Worm (Caenorhabditis elegans) whole organism, L1 larva: ENCODE measurements around the gene msp-51.
"Not testable (repeated sequence)": the region's sequence is repeated elsewhere in the genome, so short reads cannot be mapped to it uniquely, and the experiment has no call there.

Experiments used
- C04F5.9 ChIP-seq: sonication (generic microtip); optimal IDR thresholded peaks from 2 replicates; lab custom pipeline; 2016; ENCODE audit warnings: missing genetic modification characterization, missing compliant biosample characterization
- F16B12.6 ChIP-seq: fragments of 150-350 bp; optimal IDR thresholded peaks from 2 replicates; lab custom pipeline; 2014; ENCODE audit warnings: missing biosample characterization, missing genetic modification characterization
- alr-1 ChIP-seq: fragments of 200-800 bp; sonication (Bioruptor generic); optimal IDR thresholded peaks from 2 replicates; lab custom pipeline; 2018; ENCODE audit warnings: borderline replicate concordance, mild to moderate bottlenecking, missing genetic modification characterization, missing compliant biosample characterization
- aly-2 ChIP-seq: fragments of 150-350 bp; optimal IDR thresholded peaks from 2 replicates; lab custom pipeline; 2014; ENCODE audit warnings: missing biosample characterization, missing genetic modification characterization
- blmp-1 ChIP-seq: fragments of 150-350 bp; optimal IDR thresholded peaks from 2 replicates; lab custom pipeline; 2014; ENCODE audit warnings: missing biosample characterization, missing genetic modification characterization
- ceh-63 ChIP-seq: fragments of 200-800 bp; sonication (Bioruptor generic); optimal IDR thresholded peaks from 2 replicates; lab custom pipeline; 2018; ENCODE audit warnings: mild to moderate bottlenecking, missing genetic modification characterization, missing compliant biosample characterization
- ceh-82 ChIP-seq, 3 experiments: fragments of 150-350 bp in 1 of 3; sonication (generic microtip) in 2 of 3; optimal IDR thresholded peaks; 2 replicates each; lab custom pipeline; 2014 to 2017; ENCODE audit warnings: missing biosample characterization in 3 of 3, missing genetic modification characterization in 3 of 3
- elt-3 ChIP-seq, 6 experiments: fragments of 150-350 bp in 1 of 6; sonication (generic microtip); optimal IDR thresholded peaks; 2 replicates each; lab custom pipeline; 2017 to 2018; ENCODE audit warnings: missing biosample characterization in 6 of 6, missing genetic modification characterization in 6 of 6, inconsistent platforms in 1 of 6
- fkh-10 ChIP-seq: sonication (generic microtip); optimal IDR thresholded peaks from 2 replicates; lab custom pipeline; 2017; ENCODE audit warnings: missing biosample characterization, missing genetic modification reagents, missing genetic modification characterization
- fos-1 ChIP-seq: fragments of 150-350 bp; optimal IDR thresholded peaks from 2 replicates; lab custom pipeline; 2014; ENCODE audit warnings: missing biosample characterization, missing genetic modification characterization
- grh-1 ChIP-seq: fragments of 200-800 bp; sonication (Bioruptor generic); IDR thresholded peaks from 2 replicates; pipeline ENCODE4 v1.3.6; 2022; ENCODE audit warnings: missing genetic modification reagents, missing genetic modification characterization, missing compliant biosample characterization
- irx-1 ChIP-seq: sonication (generic microtip); optimal IDR thresholded peaks from 2 replicates; lab custom pipeline; 2016; ENCODE audit warnings: missing genetic modification characterization, missing compliant biosample characterization
- isw-1 ChIP-seq: fragments of 200-800 bp; sonication (Bioruptor generic); IDR thresholded peaks from 2 replicates; pipeline ENCODE4 v1.3.6; 2022; ENCODE audit warnings: missing genetic modification characterization, missing compliant biosample characterization
- lin-13 ChIP-seq: fragments of 150-350 bp; optimal IDR thresholded peaks from 2 replicates; lab custom pipeline; 2014; ENCODE audit warnings: missing biosample characterization, missing genetic modification reagents, missing genetic modification characterization
- lin-15B ChIP-seq: fragments of 150-350 bp; sonication (generic microtip); optimal IDR thresholded peaks from 3 replicates; lab custom pipeline; 2014; ENCODE audit warnings: missing biosample characterization, missing genetic modification characterization
- lin-39 ChIP-seq: fragments of 150-350 bp; optimal IDR thresholded peaks from 2 replicates; lab custom pipeline; 2014; ENCODE audit warnings: missing biosample characterization, missing genetic modification reagents, missing genetic modification characterization
- lsy-2 ChIP-seq, 2 experiments: fragments of 150-350 bp; optimal IDR thresholded peaks; 2 replicates each; lab custom pipeline; 2014; ENCODE audit warnings: missing biosample characterization in 2 of 2, missing genetic modification characterization in 2 of 2
- mdl-1 ChIP-seq, 2 experiments: fragments of 150-350 bp; optimal IDR thresholded peaks; 2 replicates each; lab custom pipeline; 2014 to 2017; ENCODE audit warnings: missing biosample characterization in 2 of 2, missing genetic modification characterization in 2 of 2, inconsistent platforms in 1 of 2
- mep-1 ChIP-seq: fragments of 150-350 bp; optimal IDR thresholded peaks from 2 replicates; lab custom pipeline; 2014; ENCODE audit warnings: missing biosample characterization, missing genetic modification characterization
- nhr-11 ChIP-seq: fragments of 150-350 bp; optimal IDR thresholded peaks from 2 replicates; lab custom pipeline; 2014; ENCODE audit warnings: missing biosample characterization, missing genetic modification characterization
- nhr-20 ChIP-seq: sonication (generic microtip); optimal IDR thresholded peaks from 2 replicates; lab custom pipeline; 2016; ENCODE audit warnings: mild to moderate bottlenecking, missing genetic modification characterization, missing compliant biosample characterization
- nhr-71 ChIP-seq: sonication (generic microtip); optimal IDR thresholded peaks from 2 replicates; lab custom pipeline; 2016; ENCODE audit warnings: mild to moderate bottlenecking, missing genetic modification characterization, moderate library complexity, missing compliant biosample characterization
- nhr-84 ChIP-seq: sonication (generic microtip); optimal IDR thresholded peaks from 2 replicates; lab custom pipeline; 2017; ENCODE audit warnings: missing biosample characterization, missing genetic modification characterization
- pag-3 ChIP-seq: sonication (generic microtip); optimal IDR thresholded peaks from 2 replicates; lab custom pipeline; 2017; ENCODE audit warnings: missing genetic modification characterization, mild to moderate bottlenecking, missing compliant biosample characterization, antibody characterized with exemption, borderline replicate concordance; ENCODE audit not compliant: insufficient read depth
- pax-3 ChIP-seq: fragments of 200-800 bp; sonication (Bioruptor generic); optimal IDR thresholded peaks from 2 replicates; lab custom pipeline; 2018; ENCODE audit warnings: mild to moderate bottlenecking, missing genetic modification characterization, moderate library complexity, missing compliant biosample characterization
- pqm-1 ChIP-seq: sonication (generic microtip); optimal IDR thresholded peaks from 3 replicates; lab custom pipeline; 2017; ENCODE audit warnings: missing biosample characterization, missing genetic modification characterization
- skn-1 ChIP-seq: fragments of 150-350 bp; optimal IDR thresholded peaks from 2 replicates; lab custom pipeline; 2014; ENCODE audit warnings: missing biosample characterization, missing genetic modification characterization
- unc-130 ChIP-seq: fragments of 150-350 bp; optimal IDR thresholded peaks from 2 replicates; lab custom pipeline; 2017; ENCODE audit warnings: missing biosample characterization, missing genetic modification characterization, inconsistent platforms
- vab-15 ChIP-seq: sonication (generic microtip); optimal IDR thresholded peaks from 2 replicates; lab custom pipeline; 2017; ENCODE audit warnings: missing genotype, mild to moderate bottlenecking, missing genetic modification characterization, missing compliant biosample characterization
- zip-4 ChIP-seq: fragments of 200-800 bp; sonication (Bioruptor generic); optimal IDR thresholded peaks from 2 replicates; lab custom pipeline; 2018; ENCODE audit warnings: mild to moderate bottlenecking, missing genetic modification characterization, moderate library complexity, missing compliant biosample characterization
- ztf-4 ChIP-seq: fragments of 150-350 bp; optimal IDR thresholded peaks from 2 replicates; lab custom pipeline; 2014; ENCODE audit warnings: missing biosample characterization, missing genetic modification characterization

msp-51 gene

DNA sequence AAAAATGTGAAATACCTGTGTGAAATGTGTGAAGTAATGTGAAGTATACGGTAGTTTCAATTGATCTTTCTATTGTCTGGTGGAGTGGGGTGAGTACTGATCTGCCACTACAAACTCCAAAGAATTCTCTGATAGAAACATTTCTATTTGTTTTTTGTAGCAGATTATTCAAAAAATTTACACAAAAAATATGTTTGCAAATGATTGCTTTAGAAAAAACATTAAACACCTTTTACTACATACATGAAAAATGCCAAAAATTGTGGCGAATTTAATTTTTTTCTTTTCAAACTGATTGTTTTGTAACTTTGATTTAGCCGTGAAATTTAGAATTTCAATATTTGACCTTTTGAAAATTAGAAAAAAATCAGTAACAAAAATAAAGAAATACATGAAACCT lies 14.6 kb upstream of the msp-51 start, which contains the start of gene ZK354.3:
TSS of gene ZK354.3 (plus strand) at position 301 of the 400 bp plus-strand sequence.
- no peak for TF ChIP-seq grh-1
- TF ChIP-seq mep-1 (tag; lab: Kevin White, UChicago) = no peak
- TF ChIP-seq alr-1 = no peak
- no peak for TF ChIP-seq pax-3 (tag; lab: Kevin White, UChicago)
- no peak for TF ChIP-seq nhr-84 (tag; lab: Kevin White, UChicago)
- TF ChIP-seq aly-2 (tag; lab: Kevin White, UChicago) = no peak
- TF ChIP-seq irx-1 (tag; lab: Kevin White, UChicago) = no peak
- TF ChIP-seq skn-1 = no peak
- no peak for TF ChIP-seq lin-13 (GFP tag; lab: Kevin White, UChicago)
- no peak for TF ChIP-seq fkh-10
- no peak for TF ChIP-seq ceh-82 (tag; optimal IDR thresholded peaks at IDR 0.05; lab: Kevin White, UChicago)
- no peak for TF ChIP-seq ztf-4 (tag; lab: Kevin White, UChicago)
- no peak for TF ChIP-seq fos-1 (tag; lab: Kevin White, UChicago)
- no peak for TF ChIP-seq nhr-20 (tag; lab: Kevin White, UChicago)
- no peak for TF ChIP-seq elt-3 (tag; optimal IDR thresholded peaks at IDR 0.05; lab: Kevin White, UChicago)
- TF ChIP-seq lin-15B (tag; lab: Kevin White, UChicago) = no peak
- TF ChIP-seq unc-130 (tag; lab: Kevin White, UChicago) = no peak

- TF ChIP-seq blmp-1 (tag; lab: Kevin White, UChicago); ztf-4 (tag; lab: Kevin White, UChicago); ceh-63 (GFP tag; lab: Kevin White, UChicago): not testable (repeated sequence)
These were observed 13.0 kb upstream of the msp-51 start, which contains the start of the genes ZK354.9 and msp-58 for ce11 chrIV:5308046-5308643. TSS of gene ZK354.9 (minus strand) at chrIV:5308146. TSS of gene msp-58 (plus strand) at chrIV:5308593.

- TF ChIP-seq mdl-1 (tag; optimal IDR thresholded peaks at IDR 0.05; lab: Kevin White, UChicago) (no peak), isw-1 (GFP tag; lab: Robert Waterston, UW) (no peak), vab-15 (no peak), aly-2 (tag; lab: Kevin White, UChicago) (no peak), ceh-63 (GFP tag; lab: Kevin White, UChicago) (no peak), nhr-11 (tag; lab: Kevin White, UChicago) (no peak), nhr-84 (tag; lab: Kevin White, UChicago) (no peak), lin-15B (tag; lab: Kevin White, UChicago) (no peak), lin-39 (tag; lab: Kevin White, UChicago) (no peak)
These were observed 10.9 kb upstream of the msp-51 start, which contains the start of gene ZK354.8 for ce11 chrIV:5306040-5306439. TSS of gene ZK354.8 (minus strand) at chrIV:5306140.

ce11 chrIV:5303030-5303429 lies 7.9 kb upstream of the msp-51 start, which contains the start of gene ZK354.7:
TSS of gene ZK354.7 (minus strand) at chrIV:5303130.
- TF ChIP-seq mdl-1 (tag; optimal IDR thresholded peaks at IDR 0.05; lab: Kevin White, UChicago) (no peak), lsy-2 (tag; optimal IDR thresholded peaks at IDR 0.05; lab: Kevin White, UChicago) (no peak), pqm-1 (tag; lab: Kevin White, UChicago) (no peak), pag-3 (tag; lab: Kevin White, UChicago) (no peak), F16B12.6 (tag; lab: Kevin White, UChicago) (no peak), zip-4 (no peak)

ce11 chrIV:5297436-5298012 lies 2.4 kb upstream of the msp-51 start, which contains the start of the genes ZK354.6 and msp-113:
TSS of gene ZK354.6 (minus strand) at chrIV:5297536.
TSS of gene msp-113 (plus strand) at chrIV:5297962.
- TF ChIP-seq nhr-11 (tag; lab: Kevin White, UChicago) = no peak
- TF ChIP-seq nhr-71 (tag; lab: Kevin White, UChicago) = no peak
- TF ChIP-seq C04F5.9 (tag; lab: Kevin White, UChicago) = no peak
